Fruit fly (Drosophila melanogaster) whole organism, adult: ENCODE results near the gene cin.

Experiments
- CG1620 ChIP-seq: fragments of 200-800 bp; sonication (Bioruptor generic); optimal IDR thresholded peaks from 2 replicates; lab custom pipeline; 2016; ENCODE audit warnings: missing biosample characterization, missing genetic modification characterization
- CG7045 ChIP-seq: fragments of 200-800 bp; sonication (Bioruptor generic); optimal IDR thresholded peaks from 2 replicates; lab custom pipeline; 2017; ENCODE audit warnings: missing biosample characterization, mild to moderate bottlenecking, missing genetic modification characterization
- Crg-1 ChIP-seq: fragments of 200-800 bp; sonication (Bioruptor generic); optimal IDR thresholded peaks from 2 replicates; lab custom pipeline; 2016; ENCODE audit warnings: missing biosample characterization, missing genetic modification characterization

DNA sequence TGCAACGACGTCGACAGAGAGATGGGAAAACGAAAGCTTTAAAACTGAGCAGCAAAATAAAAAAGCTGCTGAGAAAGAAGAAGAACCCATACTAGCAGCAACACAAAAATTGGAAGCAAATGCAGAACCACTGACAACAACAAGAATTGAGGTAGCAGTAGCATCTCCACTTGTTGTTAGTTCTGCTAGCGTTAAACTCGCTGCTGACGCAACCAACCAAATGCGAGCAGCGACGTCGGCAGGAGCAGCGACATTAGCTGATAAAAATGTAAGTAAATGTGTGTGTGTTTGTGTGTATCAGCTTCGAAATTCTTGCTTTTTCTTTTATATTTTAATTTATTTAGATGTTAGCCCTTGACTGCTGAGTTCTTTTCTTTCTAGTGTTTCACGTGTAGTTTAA, 8.1 kb upstream of the cin start:
- no peak for TF ChIP-seq CG7045 (GFP tag; lab: Kevin White, UChicago)
- no peak for TF ChIP-seq CG1620 (GFP tag; lab: Kevin White, UChicago)
- no peak for TF ChIP-seq Crg-1 (GFP tag; lab: Kevin White, UChicago)
